Fruit fly (Drosophila melanogaster): Measurements from ENCODE around the gene Arp10.

- TF ChIP-seq CG8478 (optimal IDR thresholded peaks at IDR 0.05) (no peak), CTCF (optimal IDR thresholded peaks at IDR 0.05) (no peak)
These were observed 40.1 kb downstream of the Arp10 start for dm6 chrX:19605915-19606314.
